Comparison of ENCODE assay signal across 1 fruit fly cellular context in the genomic region with DNA sequence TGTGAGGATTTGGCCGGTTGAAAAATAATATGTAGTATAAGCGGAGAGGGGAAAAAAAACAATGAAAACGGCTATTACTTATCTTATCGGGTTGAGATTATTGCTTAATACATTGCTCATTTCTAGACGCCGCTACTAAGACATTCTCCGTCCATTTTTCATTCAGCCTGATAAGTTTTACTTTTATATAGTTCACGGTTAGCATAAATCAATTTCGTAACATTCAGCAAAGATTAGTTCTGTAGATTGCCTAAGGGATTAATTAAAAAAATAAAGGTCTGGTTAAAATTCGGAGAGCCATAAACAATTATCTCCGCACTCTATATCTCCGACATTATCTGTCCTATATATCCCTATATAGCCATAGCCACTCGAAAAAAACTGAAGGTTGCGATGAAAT.
TF ChIP-seq lines count a peak whose summit lies in the region.

No protein-coding gene starts in this region.

TF ChIP-seq in whole organism, embryonic, 481 proteins besides CTCF, POLR2A, EP300 and RAD21 (continued from another document):
- TF ChIP-seq zf30C (GFP tag; optimal IDR thresholded peaks at IDR 0.05; lab: Kevin White, UChicago) = no peak
- TF ChIP-seq CG17612 (GFP tag; IDR thresholded peaks at IDR 0.05; lab: Robert Waterston, UW) = no peak
- TF ChIP-seq Oaz (GFP tag; IDR thresholded peaks at IDR 0.05; lab: Robert Waterston, UW) = no peak
- TF ChIP-seq NfI (GFP tag; optimal IDR thresholded peaks at IDR 0.05; lab: Kevin White, UChicago) = no peak
- TF ChIP-seq onecut (GFP tag; IDR thresholded peaks at IDR 0.05; lab: Robert Waterston, UW) = no peak
- TF ChIP-seq CG8478 (optimal IDR thresholded peaks at IDR 0.05; lab: Kevin White, UChicago) = no peak
- TF ChIP-seq pfk (GFP tag; optimal IDR thresholded peaks at IDR 0.05; lab: Kevin White, UChicago) = no peak
- TF ChIP-seq Six4 (GFP tag; optimal IDR thresholded peaks at IDR 0.05; lab: Kevin White, UChicago) = no peak
- peak; percentile 3 for TF ChIP-seq CG18599 (GFP tag; optimal IDR thresholded peaks at IDR 0.05; lab: Kevin White, UChicago)
- TF ChIP-seq CG14860 (GFP tag; IDR thresholded peaks at IDR 0.05; lab: Robert Waterston, UW; ENCODE audit: partially characterized antibody) = no peak
- TF ChIP-seq sqz (GFP tag; optimal IDR thresholded peaks at IDR 0.05; lab: Kevin White, UChicago) = no peak
- no peak for TF ChIP-seq hb (GFP tag; IDR thresholded peaks at IDR 0.05; lab: Robert Waterston, UW; ENCODE audit: partially characterized antibody)
- peak; percentile 66 for TF ChIP-seq sug (tag; optimal IDR thresholded peaks at IDR 0.05; lab: Kevin White, UChicago)
- peak; percentile 82 for TF ChIP-seq CG34376 (GFP tag; optimal IDR thresholded peaks at IDR 0.05; lab: Kevin White, UChicago)
- no peak for TF ChIP-seq ems (GFP tag; optimal IDR thresholded peaks at IDR 0.05; lab: Kevin White, UChicago)
- TF ChIP-seq CG8281 (tag; optimal IDR thresholded peaks at IDR 0.05; lab: Kevin White, UChicago) = no peak
- TF ChIP-seq Oli (tag; optimal IDR thresholded peaks at IDR 0.05; lab: Kevin White, UChicago) = no peak
- no peak for TF ChIP-seq BtbVII (GFP tag; optimal IDR thresholded peaks at IDR 0.05; lab: Kevin White, UChicago)
- no peak for TF ChIP-seq dysf (GFP tag; IDR thresholded peaks at IDR 0.05; lab: Robert Waterston, UW)
- TF ChIP-seq mirr (GFP tag; optimal IDR thresholded peaks at IDR 0.05; lab: Kevin White, UChicago) = peak; percentile 61
- TF ChIP-seq CG31388 (GFP tag; optimal IDR thresholded peaks at IDR 0.05; lab: Kevin White, UChicago) = no peak
- TF ChIP-seq CG2678 (tag; optimal IDR thresholded peaks at IDR 0.05; lab: Kevin White, UChicago) = no peak
- peak; percentile 8 for TF ChIP-seq CG13894 (tag; optimal IDR thresholded peaks at IDR 0.05; lab: Kevin White, UChicago)
- no peak for TF ChIP-seq ken (GFP tag; IDR thresholded peaks at IDR 0.05; lab: Robert Waterston, UW)
- no peak for TF ChIP-seq CG6175 (GFP tag; IDR thresholded peaks at IDR 0.05; lab: Robert Waterston, UW)
- TF ChIP-seq CG3838 (GFP tag; optimal IDR thresholded peaks at IDR 0.05; lab: Kevin White, UChicago) = no peak
- no peak for TF ChIP-seq PHDP (tag; optimal IDR thresholded peaks at IDR 0.05; lab: Kevin White, UChicago)
- TF ChIP-seq CG3407 (GFP tag; optimal IDR thresholded peaks at IDR 0.05; lab: Kevin White, UChicago) = no peak
- TF ChIP-seq wek (GFP tag; optimal IDR thresholded peaks at IDR 0.05; lab: Kevin White, UChicago) = no peak
- TF ChIP-seq Dll (GFP tag; IDR thresholded peaks at IDR 0.05; lab: Robert Waterston, UW; ENCODE audit: partially characterized antibody) = no peak
- TF ChIP-seq Ets65A (GFP tag; lab: Kevin White, UChicago) = no peak
- TF ChIP-seq grn (GFP tag; optimal IDR thresholded peaks at IDR 0.05; lab: Kevin White, UChicago) = peak; percentile 77
- TF ChIP-seq E2f2 (GFP tag; IDR thresholded peaks at IDR 0.05; lab: Robert Waterston, UW) = no peak
- TF ChIP-seq CG7839 (tag; optimal IDR thresholded peaks at IDR 0.05; lab: Kevin White, UChicago) = no peak
- TF ChIP-seq Lim3 (GFP tag; IDR thresholded peaks at IDR 0.05; lab: Robert Waterston, UW) = no peak
- no peak for TF ChIP-seq repo (GFP tag; optimal IDR thresholded peaks at IDR 0.05; lab: Kevin White, UChicago)
- TF ChIP-seq TFAM (GFP tag; optimal IDR thresholded peaks at IDR 0.05; lab: Kevin White, UChicago) = no peak
- no peak for TF ChIP-seq CG18619 (GFP tag; optimal IDR thresholded peaks at IDR 0.05; lab: Kevin White, UChicago)
- TF ChIP-seq CG6689 (GFP tag; IDR thresholded peaks at IDR 0.05; lab: Robert Waterston, UW) = no peak
- no peak for TF ChIP-seq CG17802 (tag; optimal IDR thresholded peaks at IDR 0.05; lab: Kevin White, UChicago)
- no peak for TF ChIP-seq CG8089 (GFP tag; optimal IDR thresholded peaks at IDR 0.05; lab: Kevin White, UChicago)
TF ChIP-seq in whole organism, embryonic: peak in this region for 9.
